Worm (Caenorhabditis elegans) whole organism, L1 larva: ENCODE results near the gene dcar-1.

Source experiments
- ama-1 ChIP-seq: fragments of 150-350 bp; optimal IDR thresholded peaks from 2 replicates; lab custom pipeline; 2014
- dpl-1 ChIP-seq, 3 experiments: fragments of 150-350 bp in 2 of 3; sonication (generic microtip) in 1 of 3; optimal IDR thresholded peaks; 2 replicates each; lab custom pipeline; 2014 to 2017; ENCODE audit warnings: missing biosample characterization in 3 of 3, missing genetic modification characterization in 3 of 3, missing genetic modification reagents in 3 of 3
- lin-39 ChIP-seq: fragments of 150-350 bp; optimal IDR thresholded peaks from 2 replicates; lab custom pipeline; 2014; ENCODE audit warnings: missing biosample characterization, missing genetic modification reagents, missing genetic modification characterization
- nhr-237 ChIP-seq: fragments of 150-350 bp; optimal IDR thresholded peaks from 2 replicates; lab custom pipeline; 2014; ENCODE audit warnings: missing biosample characterization, missing genetic modification characterization

- TF ChIP-seq dpl-1 (GFP tag; optimal IDR thresholded peaks at IDR 0.05; lab: Kevin White, UChicago) (no peak), nhr-237 (tag; lab: Kevin White, UChicago) (no peak), ama-1 (no peak), lin-39 (no peak)
Observed at ce11 chrV:17928128-17928527, 18.0 kb downstream of the dcar-1 start.
